Worm (Caenorhabditis elegans) whole organism, mixed stage, embryonic: ENCODE measurements around the gene srh-193.

Experiments used
- bed-3 ChIP-seq: fragments of 200-800 bp; sonication (Bioruptor generic); optimal IDR thresholded peaks from 3 replicates; lab custom pipeline; 2018; ENCODE audit warnings: mild to moderate bottlenecking, missing genetic modification characterization, moderate library complexity, missing compliant biosample characterization
- blmp-1 ChIP-seq: fragments of 150-350 bp; optimal IDR thresholded peaks from 2 replicates; lab custom pipeline; 2014; ENCODE audit warnings: missing biosample characterization, missing genetic modification characterization
- drap-1 ChIP-seq: fragments of 200-800 bp; sonication (Bioruptor generic); optimal IDR thresholded peaks from 3 replicates; lab custom pipeline; 2018; ENCODE audit warnings: mild to moderate bottlenecking, missing genetic modification characterization, missing compliant biosample characterization
- lsy-2 ChIP-seq: fragments of 150-350 bp; optimal IDR thresholded peaks from 2 replicates; lab custom pipeline; 2014; ENCODE audit warnings: missing biosample characterization, missing genetic modification characterization
- nhr-12 ChIP-seq: fragments of 150-350 bp; optimal IDR thresholded peaks from 2 replicates; lab custom pipeline; 2014; ENCODE audit warnings: missing biosample characterization, missing genetic modification characterization
- nhr-237 ChIP-seq: fragments of 150-350 bp; optimal IDR thresholded peaks from 2 replicates; lab custom pipeline; 2014; ENCODE audit warnings: missing biosample characterization, missing genetic modification characterization
- nhr-28 ChIP-seq: fragments of 150-350 bp; optimal IDR thresholded peaks from 2 replicates; lab custom pipeline; 2014; ENCODE audit warnings: missing biosample characterization, missing genetic modification characterization
- nhr-76 ChIP-seq: sonication (generic microtip); optimal IDR thresholded peaks from 2 replicates; lab custom pipeline; 2017; ENCODE audit warnings: missing biosample characterization, missing genetic modification characterization
- pha-4 ChIP-seq: fragments of 150-350 bp; optimal IDR thresholded peaks from 2 replicates; lab custom pipeline; 2018; ENCODE audit warnings: missing biosample characterization, missing genetic modification reagents, missing genetic modification characterization
- sptf-1 ChIP-seq: sonication (generic microtip); optimal IDR thresholded peaks from 2 replicates; lab custom pipeline; 2017; ENCODE audit warnings: mild to moderate bottlenecking, missing genetic modification characterization, moderate library complexity, missing compliant biosample characterization
- unc-62 ChIP-seq: fragments of 150-350 bp; optimal IDR thresholded peaks from 2 replicates; lab custom pipeline; 2014; ENCODE audit warnings: missing biosample characterization, missing genetic modification reagents, missing genetic modification characterization

DNA sequence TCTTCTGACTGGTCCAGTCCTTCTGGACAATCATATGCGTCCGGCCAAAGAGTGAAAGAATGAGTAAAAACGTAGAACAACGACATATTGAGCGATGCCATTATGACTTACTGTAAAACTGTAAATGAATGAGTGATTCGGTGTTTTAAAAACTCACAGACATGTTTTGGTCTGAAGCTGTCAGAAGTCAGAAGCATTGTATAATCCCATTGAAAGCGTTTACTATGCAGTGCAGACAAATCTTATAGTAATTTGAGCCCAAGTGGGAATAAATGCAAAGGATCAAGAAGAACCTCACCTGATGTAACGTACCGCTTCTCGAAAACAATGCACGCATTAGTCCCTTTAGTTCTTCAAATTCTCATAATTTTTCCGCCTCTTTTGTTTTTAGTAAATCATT lies 29.9 kb downstream of the srh-193 start, which contains the start of gene srt-3:
- TF ChIP-seq unc-62 (GFP tag; lab: Kevin White, UChicago) (no peak), nhr-76 (tag; lab: Kevin White, UChicago) (no peak), blmp-1 (tag; lab: Kevin White, UChicago) (no peak), nhr-237 (tag; lab: Kevin White, UChicago) (no peak), sptf-1 (tag; lab: Kevin White, UChicago) (no peak), pha-4 (tag; lab: Kevin White, UChicago) (no peak), drap-1 (GFP tag; lab: Kevin White, UChicago) (no peak), nhr-12 (tag; lab: Kevin White, UChicago) (no peak), lsy-2 (tag; lab: Kevin White, UChicago) (no peak), nhr-28 (tag; lab: Kevin White, UChicago) (no peak), bed-3 (GFP tag; lab: Kevin White, UChicago) (no peak)
